Worm (Caenorhabditis elegans) whole organism, midembryonic: ENCODE results near the gene hpo-7.
"Not testable (repeated sequence)": the region's sequence is repeated elsewhere in the genome, so short reads cannot be mapped to it uniquely, and the experiment has no call there.

Experiments
- T22C8.4 ChIP-seq: fragments of 200-800 bp; sonication (Bioruptor generic); IDR thresholded peaks from 2 replicates; pipeline ENCODE4 v1.3.6; 2022; ENCODE audit warnings: missing genetic modification characterization, missing compliant biosample characterization
- med-1 ChIP-seq: sonication (generic microtip); optimal IDR thresholded peaks from 2 replicates; lab custom pipeline; 2017; ENCODE audit warnings: missing genetic modification characterization, mild to moderate bottlenecking, missing compliant biosample characterization, antibody characterized with exemption, missing genetic modification reagents; ENCODE audit not compliant: insufficient read depth
- ztf-23 ChIP-seq: fragments of 200-800 bp; sonication (Bioruptor generic); IDR thresholded peaks from 2 replicates; pipeline ENCODE4 v1.3.6; 2022; ENCODE audit warnings: missing genetic modification reagents, missing genetic modification characterization, missing compliant biosample characterization

ce11 chrII:2153708-2154107, 18.2 kb upstream of the hpo-7 start, which contains the start of gene math-18:
- not testable (repeated sequence) for TF ChIP-seq T22C8.4 (GFP tag; lab: Robert Waterston, UW); med-1 (GFP tag; lab: Kevin White, UChicago); ztf-23 (GFP tag; lab: Robert Waterston, UW)
